Worm (Caenorhabditis elegans) whole organism, young adult: ENCODE data around the gene F19C6.3.
A peak's percentile ranks its signal among the peaks of the same experiment; 100 is the strongest.

Source experiments
- B0019.2 ChIP-seq: fragments of 200-800 bp; sonication (Bioruptor generic); conservative IDR thresholded peaks from 2 replicates; pipeline ENCODE4 v1.3.6; 2022; ENCODE audit warnings: missing genetic modification reagents, missing genetic modification characterization, missing compliant biosample characterization
- B0336.3 ChIP-seq: fragments of 200-800 bp; sonication (Bioruptor generic); IDR thresholded peaks from 2 replicates; pipeline ENCODE4 v1.3.6; 2022; ENCODE audit warnings: missing genetic modification characterization, missing compliant biosample characterization
- C06A6.2 ChIP-seq: fragments of 200-800 bp; sonication (Bioruptor generic); conservative IDR thresholded peaks from 2 replicates; pipeline ENCODE4 v1.3.6; 2022; ENCODE audit warnings: missing genetic modification characterization, missing compliant biosample characterization
- F57A8.1 ChIP-seq: fragments of 200-800 bp; sonication (Bioruptor generic); optimal IDR thresholded peaks from 2 replicates; lab custom pipeline; 2018; ENCODE audit warnings: mild to moderate bottlenecking, missing genetic modification characterization, moderate library complexity, missing compliant biosample characterization
- K12H6.12 ChIP-seq: fragments of 200-800 bp; sonication (Bioruptor generic); optimal IDR thresholded peaks from 2 replicates; lab custom pipeline; 2018; ENCODE audit warnings: mild to moderate bottlenecking, missing genetic modification characterization, missing compliant biosample characterization
- T26A5.8 ChIP-seq: sonication (generic microtip); optimal IDR thresholded peaks from 2 replicates; lab custom pipeline; 2016; ENCODE audit warnings: missing genetic modification characterization, missing compliant biosample characterization
- Y95B8A.8 ChIP-seq: fragments of 200-800 bp; sonication (Bioruptor generic); IDR thresholded peaks from 2 replicates; pipeline ENCODE4 v1.3.6; 2022; ENCODE audit warnings: missing genetic modification reagents, missing genetic modification characterization, missing compliant biosample characterization
- akir-1 ChIP-seq: fragments of 200-800 bp; sonication (Bioruptor generic); optimal IDR thresholded peaks from 2 replicates; lab custom pipeline; 2018; ENCODE audit warnings: mild to moderate bottlenecking, missing genetic modification characterization, moderate library complexity, missing compliant biosample characterization
- ama-1 ChIP-seq, 3 experiments: fragments of 150-350 bp in 1 of 3; sonication (generic microtip) in 2 of 3; optimal IDR thresholded peaks; 2 replicates each; lab custom pipeline; 2014 to 2018; ENCODE audit warnings: missing biosample characterization in 2 of 3, missing genetic modification characterization in 2 of 3, missing genetic modification reagents in 2 of 3
- aptf-2 ChIP-seq: fragments of 200-800 bp; sonication (Bioruptor generic); conservative IDR thresholded peaks from 2 replicates; pipeline ENCODE4 v1.3.6; 2022; ENCODE audit warnings: missing genetic modification reagents, missing genetic modification characterization, missing compliant biosample characterization
- attf-5 ChIP-seq: fragments of 200-800 bp; sonication (Bioruptor generic); optimal IDR thresholded peaks from 2 replicates; lab custom pipeline; 2018; ENCODE audit warnings: mild to moderate bottlenecking, missing genetic modification characterization, missing compliant biosample characterization
- attf-6 ChIP-seq: fragments of 200-800 bp; sonication (Bioruptor generic); IDR thresholded peaks from 2 replicates; pipeline ENCODE4 v1.3.6; 2022; ENCODE audit warnings: missing genetic modification reagents, missing genetic modification characterization, missing compliant biosample characterization
- bed-2 ChIP-seq: fragments of 200-800 bp; sonication (Bioruptor generic); IDR thresholded peaks from 2 replicates; pipeline ENCODE4 v1.3.6; 2022; ENCODE audit warnings: missing genetic modification reagents, missing genetic modification characterization, missing compliant biosample characterization
- cebp-2 ChIP-seq: fragments of 200-800 bp; sonication (Bioruptor generic); IDR thresholded peaks from 2 replicates; pipeline ENCODE4 v1.3.6; 2022; ENCODE audit warnings: missing genetic modification characterization, missing compliant biosample characterization
- ceh-100 ChIP-seq: fragments of 200-800 bp; sonication (Bioruptor generic); IDR thresholded peaks from 2 replicates; pipeline ENCODE4 v1.3.6; 2022; ENCODE audit warnings: missing genetic modification reagents, missing genetic modification characterization, missing compliant biosample characterization
- ceh-40 ChIP-seq: fragments of 200-800 bp; sonication (Bioruptor generic); IDR thresholded peaks from 2 replicates; pipeline ENCODE4 v1.3.6; 2022; ENCODE audit warnings: missing genetic modification characterization, missing compliant biosample characterization
- dox-1 ChIP-seq: fragments of 200-800 bp; sonication (Bioruptor generic); IDR thresholded peaks from 2 replicates; pipeline ENCODE4 v1.3.6; 2022; ENCODE audit warnings: missing genetic modification reagents, missing genetic modification characterization, missing compliant biosample characterization
- egl-44 ChIP-seq: fragments of 200-800 bp; sonication (Bioruptor generic); IDR thresholded peaks from 2 replicates; pipeline ENCODE4 v1.3.6; 2022; ENCODE audit warnings: missing genetic modification reagents, missing genetic modification characterization, missing compliant biosample characterization
- fkh-3 ChIP-seq: sonication (generic microtip); optimal IDR thresholded peaks from 2 replicates; lab custom pipeline; 2016; ENCODE audit warnings: mild to moderate bottlenecking, missing genetic modification characterization, missing compliant biosample characterization
- hmg-1.2 ChIP-seq: fragments of 200-800 bp; sonication (Bioruptor generic); IDR thresholded peaks from 2 replicates; pipeline ENCODE4 v1.3.6; 2022; ENCODE audit warnings: missing genetic modification reagents, missing genetic modification characterization, missing compliant biosample characterization
- hmg-20 ChIP-seq: fragments of 200-800 bp; sonication (Bioruptor generic); IDR thresholded peaks from 2 replicates; pipeline ENCODE4 v1.3.6; 2022; ENCODE audit warnings: missing genetic modification reagents, missing genetic modification characterization, missing compliant biosample characterization
- hrde-1 ChIP-seq: sonication (generic microtip); optimal IDR thresholded peaks from 2 replicates; lab custom pipeline; 2016; ENCODE audit warnings: missing genetic modification characterization, mild to moderate bottlenecking, missing compliant biosample characterization, moderate library complexity, missing genotype, missing genetic modification reagents, borderline replicate concordance
- let-607 ChIP-seq, 2 experiments: fragments of 200-800 bp in 1 of 2; sonication (Bioruptor generic) in 1 of 2; sonication (generic microtip) in 1 of 2; optimal IDR thresholded peaks; 2 replicates each; lab custom pipeline; 2016 to 2018; ENCODE audit warnings: mild to moderate bottlenecking in 2 of 2, missing compliant biosample characterization in 2 of 2, missing genetic modification characterization in 2 of 2, moderate library complexity in 2 of 2, missing genotype in 1 of 2
- lin-40 ChIP-seq: sonication (generic microtip); optimal IDR thresholded peaks from 2 replicates; lab custom pipeline; 2016; ENCODE audit warnings: missing genetic modification characterization, mild to moderate bottlenecking, missing compliant biosample characterization, missing genotype, missing genetic modification reagents
- madf-6 ChIP-seq: fragments of 200-800 bp; sonication (Bioruptor generic); IDR thresholded peaks from 2 replicates; pipeline ENCODE4 v1.3.6; 2022; ENCODE audit warnings: missing genetic modification reagents, missing genetic modification characterization, missing compliant biosample characterization
- madf-8 ChIP-seq: fragments of 200-800 bp; sonication (Bioruptor generic); conservative IDR thresholded peaks from 2 replicates; pipeline ENCODE4 v1.3.6; 2022; ENCODE audit warnings: missing genetic modification reagents, missing genetic modification characterization, missing compliant biosample characterization
- mcd-1 ChIP-seq: fragments of 200-800 bp; sonication (Bioruptor generic); IDR thresholded peaks from 2 replicates; pipeline ENCODE4 v1.3.6; 2022; ENCODE audit warnings: missing genetic modification reagents, missing genetic modification characterization, missing compliant biosample characterization
- mes-4 ChIP-seq: sonication (generic microtip); optimal IDR thresholded peaks from 2 replicates; lab custom pipeline; 2016; ENCODE audit warnings: missing genotype, missing genetic modification characterization, missing compliant biosample characterization
- mxl-1 ChIP-seq: sonication (generic microtip); optimal IDR thresholded peaks from 2 replicates; lab custom pipeline; 2016; ENCODE audit warnings: missing genetic modification characterization, missing compliant biosample characterization
- nfya-2 ChIP-seq: fragments of 200-800 bp; sonication (Bioruptor generic); IDR thresholded peaks from 2 replicates; pipeline ENCODE4 v1.3.6; 2022; ENCODE audit warnings: missing genetic modification reagents, missing genetic modification characterization, missing compliant biosample characterization
- nhr-80 ChIP-seq: sonication (generic microtip); optimal IDR thresholded peaks from 2 replicates; lab custom pipeline; 2016; ENCODE audit warnings: missing genetic modification characterization, missing compliant biosample characterization
- rcor-1 ChIP-seq: fragments of 200-800 bp; sonication (Bioruptor generic); IDR thresholded peaks from 2 replicates; pipeline ENCODE4 v1.3.6; 2022; ENCODE audit warnings: missing genetic modification reagents, missing genetic modification characterization, missing compliant biosample characterization
- somi-1 ChIP-seq: fragments of 200-800 bp; sonication (Bioruptor generic); optimal IDR thresholded peaks from 2 replicates; lab custom pipeline; 2018; ENCODE audit warnings: mild to moderate bottlenecking, missing genetic modification characterization, missing compliant biosample characterization
- xnd-1 ChIP-seq: sonication (generic microtip); optimal IDR thresholded peaks from 2 replicates; lab custom pipeline; 2016; ENCODE audit warnings: missing genotype, missing genetic modification reagents, missing genetic modification characterization, missing compliant biosample characterization
- zim-3 ChIP-seq: sonication (generic microtip); optimal IDR thresholded peaks from 2 replicates; lab custom pipeline; 2017; ENCODE audit warnings: mild to moderate bottlenecking, missing genetic modification characterization, moderate library complexity, missing compliant biosample characterization
- ztf-25 ChIP-seq: fragments of 200-800 bp; sonication (Bioruptor generic); IDR thresholded peaks from 2 replicates; pipeline ENCODE4 v1.3.6; 2022; ENCODE audit warnings: missing genetic modification reagents, missing genetic modification characterization, missing compliant biosample characterization
- ztf-26 ChIP-seq: sonication (generic microtip); optimal IDR thresholded peaks from 2 replicates; lab custom pipeline; 2017; ENCODE audit warnings: missing genetic modification characterization, missing compliant biosample characterization
- ztf-6 ChIP-seq: fragments of 200-800 bp; sonication (Bioruptor generic); IDR thresholded peaks from 2 replicates; pipeline ENCODE4 v1.3.6; 2022; ENCODE audit warnings: missing genetic modification reagents, missing genetic modification characterization, missing compliant biosample characterization

Gene F19C6.3

ce11 chrX:10027556-10027955, 19.0 kb upstream of the F19C6.3 start, which contains the start of gene mkk-4 (continued):
- TF ChIP-seq akir-1, result no peak
- no peak for TF ChIP-seq madf-6 (GFP tag; lab: Robert Waterston, UW)
- no peak for TF ChIP-seq ztf-6 (GFP tag; lab: Robert Waterston, UW)
- no peak for TF ChIP-seq bed-2
- TF ChIP-seq ztf-26 (tag; lab: Kevin White, UChicago), result no peak
- TF ChIP-seq, all 124 proteins: peak for 0

DNA sequence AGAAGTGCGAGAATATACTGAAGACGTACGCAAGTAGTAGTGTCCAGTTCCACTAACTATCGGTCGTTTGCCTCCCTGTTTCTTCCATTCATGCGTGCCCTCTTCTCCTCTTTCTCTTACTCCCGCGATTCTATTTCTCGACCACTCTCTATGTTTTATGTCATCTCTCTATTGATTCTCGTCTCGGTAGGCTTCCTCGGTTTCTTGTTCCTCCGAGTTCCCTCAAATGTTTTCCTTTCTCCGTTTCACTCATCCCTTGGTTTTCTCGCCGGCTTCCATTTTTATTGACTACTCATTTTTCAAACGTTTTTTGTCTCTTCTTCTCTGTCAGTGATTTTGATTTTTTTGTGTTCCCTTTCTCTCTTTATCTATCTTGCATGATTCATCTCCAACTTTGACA, 17.8 kb upstream of the F19C6.3 start:
- TF ChIP-seq somi-1 (GFP tag; lab: Kevin White, UChicago) (no peak), ceh-100 (GFP tag; lab: Robert Waterston, UW) (no peak), ama-1 (optimal IDR thresholded peaks at IDR 0.05; lab: Kevin White, UChicago) (no peak), ama-1 (GFP tag; optimal IDR thresholded peaks at IDR 0.05; lab: Kevin White, UChicago) (no peak), K12H6.12 (peak; percentile 37), nhr-80 (peak; percentile 25), ztf-25 (GFP tag; lab: Robert Waterston, UW) (no peak), T26A5.8 (no peak), fkh-3 (tag; lab: Kevin White, UChicago) (no peak), lin-40 (peak; percentile 35), nfya-2 (GFP tag; lab: Robert Waterston, UW) (no peak), rcor-1 (no peak), ceh-40 (GFP tag; lab: Robert Waterston, UW) (no peak), B0336.3 (GFP tag; lab: Robert Waterston, UW) (no peak), let-607 (tag; optimal IDR thresholded peaks at IDR 0.05; lab: Kevin White, UChicago) (no peak), Y95B8A.8 (GFP tag; lab: Robert Waterston, UW) (no peak), dox-1 (GFP tag; lab: Robert Waterston, UW) (no peak), akir-1 (no peak), B0019.2 (GFP tag; lab: Robert Waterston, UW) (no peak), attf-5 (GFP tag; lab: Kevin White, UChicago) (no peak), hrde-1 (tag; lab: Kevin White, UChicago) (no peak), attf-6 (GFP tag; lab: Robert Waterston, UW) (no peak), hmg-20 (GFP tag; lab: Robert Waterston, UW) (no peak)
- TF ChIP-seq, all 124 proteins: peak for 3

ce11 chrX:10022016-10022415, 13.5 kb upstream of the F19C6.3 start, which contains the start of gene F42G10.1:
TSS of gene F42G10.1 (minus strand) at chrX:10022166.
- TF ChIP-seq C06A6.2 (no peak), aptf-2 (no peak), mcd-1 (GFP tag; lab: Robert Waterston, UW) (no peak), mxl-1 (tag; lab: Kevin White, UChicago) (no peak), madf-8 (no peak), cebp-2 (no peak), zim-3 (tag; lab: Kevin White, UChicago) (no peak), mes-4 (tag; lab: Kevin White, UChicago) (no peak), F57A8.1 (GFP tag; lab: Kevin White, UChicago) (no peak), rcor-1 (no peak), xnd-1 (no peak), egl-44 (GFP tag; lab: Robert Waterston, UW) (no peak), hmg-1.2 (no peak)
